Fruit fly (Drosophila melanogaster): ENCODE results near the gene CG7900.

Gene CG7900

dm6 chr3R:8115205-8115604 lies 21.3 kb downstream of the CG7900 start (continued):
- TF ChIP-seq CG6791 (GFP tag; IDR thresholded peaks at IDR 0.05; ENCODE audit: partially characterized antibody) (no peak), ash1 (GFP tag; optimal IDR thresholded peaks at IDR 0.05) (peak; percentile 53), Lpt (GFP tag; optimal IDR thresholded peaks at IDR 0.05) (no peak), btn (GFP tag; optimal IDR thresholded peaks at IDR 0.05) (no peak), CG18011 (GFP tag; optimal IDR thresholded peaks at IDR 0.05) (no peak), CG3407 (GFP tag; optimal IDR thresholded peaks at IDR 0.05) (peak; percentile 39), unpg (GFP tag; optimal IDR thresholded peaks at IDR 0.05) (peak; percentile 26), Fer3 (tag; optimal IDR thresholded peaks at IDR 0.05) (peak; percentile 50), CG2678 (tag; optimal IDR thresholded peaks at IDR 0.05) (peak; percentile 67), vvl (GFP tag; IDR thresholded peaks at IDR 0.05) (no peak), Fer2 (tag; optimal IDR thresholded peaks at IDR 0.05) (no peak), lab (GFP tag; optimal IDR thresholded peaks at IDR 0.05) (peak; percentile 89), CG12219 (GFP tag; optimal IDR thresholded peaks at IDR 0.05) (peak; percentile 7), sisA (GFP tag; IDR thresholded peaks at IDR 0.05) (no peak), Optix (GFP tag; IDR thresholded peaks at IDR 0.05) (no peak), schlank (tag; optimal IDR thresholded peaks at IDR 0.05) (peak; percentile 64), CG17385 (GFP tag; optimal IDR thresholded peaks at IDR 0.05) (peak; percentile 29), ftz-f1 (GFP tag; optimal IDR thresholded peaks at IDR 0.05) (no peak), CG17612 (GFP tag; IDR thresholded peaks at IDR 0.05) (no peak), CG4854 (GFP tag; optimal IDR thresholded peaks at IDR 0.05) (no peak), zf30C (GFP tag; optimal IDR thresholded peaks at IDR 0.05) (no peak), tna (GFP tag; IDR thresholded peaks at IDR 0.05; ENCODE audit: partially characterized antibody) (no peak), so (GFP tag; IDR thresholded peaks at IDR 0.05) (0 out of 3 replicates have a peak, but pooled peaks have one; percentile 43), CG11695 (GFP tag; IDR thresholded peaks at IDR 0.05) (peak; percentile 54; the same call in 1 of the 3 replicates), CG4282 (GFP tag; optimal IDR thresholded peaks at IDR 0.05) (no peak), Doc3 (GFP tag; IDR thresholded peaks at IDR 0.05; ENCODE audit: partially characterized antibody) (no peak), Sin3A (optimal IDR thresholded peaks at IDR 0.05) (no peak), CG9876 (GFP tag; optimal IDR thresholded peaks at IDR 0.05) (no peak), dm (GFP tag; optimal IDR thresholded peaks at IDR 0.05) (no peak), cato (GFP tag; optimal IDR thresholded peaks at IDR 0.05; ENCODE audit: borderline replicate concordance) (no peak), GATAe (GFP tag; conservative IDR thresholded peaks at IDR 0.05) (no peak; the same call in 1 of the 2 replicates), onecut (GFP tag; IDR thresholded peaks at IDR 0.05) (0 out of 2 replicates have a peak, but pooled peaks have one; percentile 24), odd (GFP tag; optimal IDR thresholded peaks at IDR 0.05) (peak; percentile 46), CG7987 (GFP tag; optimal IDR thresholded peaks at IDR 0.05) (peak; percentile 61), CG17328 (GFP tag; IDR thresholded peaks at IDR 0.05) (no peak), CG12744 (GFP tag; optimal IDR thresholded peaks at IDR 0.05) (peak; percentile 33), CG18262 (tag; optimal IDR thresholded peaks at IDR 0.05) (no peak), BtbVII (GFP tag; optimal IDR thresholded peaks at IDR 0.05) (peak; percentile 60), CG15073 (GFP tag; optimal IDR thresholded peaks at IDR 0.05) (no peak), CG7963 (GFP tag; IDR thresholded peaks at IDR 0.05; ENCODE audit: partially characterized antibody) (no peak), E2f2 (GFP tag; IDR thresholded peaks at IDR 0.05) (no peak), psq (GFP tag; optimal IDR thresholded peaks at IDR 0.05) (no peak), BEAF-32 (GFP tag; optimal IDR thresholded peaks at IDR 0.05) (no peak), grau (tag; optimal IDR thresholded peaks at IDR 0.05) (peak; percentile 14), CG9817 (tag; optimal IDR thresholded peaks at IDR 0.05) (peak; percentile 5), tx (GFP tag; optimal IDR thresholded peaks at IDR 0.05) (no peak), nom (GFP tag; optimal IDR thresholded peaks at IDR 0.05) (no peak), Vsx1 (GFP tag; optimal IDR thresholded peaks at IDR 0.05) (peak; percentile 58), gsb-n (tag; optimal IDR thresholded peaks at IDR 0.05) (no peak), Six4 (GFP tag; optimal IDR thresholded peaks at IDR 0.05) (no peak), CG4328 (GFP tag; optimal IDR thresholded peaks at IDR 0.05) (peak; percentile 26)

Data from whole organism, embryonic.